Worm (Caenorhabditis elegans): Measurements from ENCODE around the gene nyn-1.

DNA sequence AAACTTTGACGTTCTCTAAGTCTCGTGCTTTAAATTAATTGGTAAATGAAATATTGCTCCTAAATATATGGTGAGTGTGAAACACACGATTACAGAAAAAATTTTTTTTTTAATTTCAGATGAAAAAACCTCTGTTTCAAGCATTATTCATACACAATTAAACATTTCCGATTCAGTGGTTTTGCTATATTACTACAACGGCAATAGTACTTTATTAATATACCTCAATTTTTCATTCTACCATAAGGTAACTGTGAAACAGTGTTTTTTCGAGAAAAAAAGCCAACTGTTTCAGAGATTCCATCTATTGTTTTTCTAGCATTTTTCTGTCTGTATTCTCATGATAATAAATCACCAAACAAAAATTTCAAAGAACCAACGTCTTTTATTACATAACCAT is 14.0 kb upstream of the nyn-1 start:
- TF ChIP-seq med-1 (GFP tag; optimal IDR thresholded peaks at IDR 0.05; ENCODE audit: insufficient read depth) (no peak), ztf-23 (GFP tag; IDR thresholded peaks at IDR 0.05) (no peak), ref-1 (GFP tag; conservative IDR thresholded peaks at IDR 0.05) (no peak), klf-2 (GFP tag; conservative IDR thresholded peaks at IDR 0.05) (no peak), flt-1 (GFP tag; IDR thresholded peaks at IDR 0.05) (no peak), cog-1 (tag; optimal IDR thresholded peaks at IDR 0.05) (no peak), tab-1 (GFP tag; IDR thresholded peaks at IDR 0.05) (no peak), T22C8.4 (GFP tag; IDR thresholded peaks at IDR 0.05) (no peak)

Data from whole organism, midembryonic.